Fruit fly (Drosophila melanogaster) ovary, adult (tissue): ENCODE results near the gene CG17272.

Source experiments
- CG17801 ChIP-seq: fragments of 200-800 bp; optimal IDR thresholded peaks from 2 replicates; lab custom pipeline; 2019; ENCODE audit warnings: missing biosample characterization, mild to moderate bottlenecking, missing genetic modification characterization, moderate library complexity; ENCODE audit not compliant: partially characterized antibody

Gene CG17272

DNA sequence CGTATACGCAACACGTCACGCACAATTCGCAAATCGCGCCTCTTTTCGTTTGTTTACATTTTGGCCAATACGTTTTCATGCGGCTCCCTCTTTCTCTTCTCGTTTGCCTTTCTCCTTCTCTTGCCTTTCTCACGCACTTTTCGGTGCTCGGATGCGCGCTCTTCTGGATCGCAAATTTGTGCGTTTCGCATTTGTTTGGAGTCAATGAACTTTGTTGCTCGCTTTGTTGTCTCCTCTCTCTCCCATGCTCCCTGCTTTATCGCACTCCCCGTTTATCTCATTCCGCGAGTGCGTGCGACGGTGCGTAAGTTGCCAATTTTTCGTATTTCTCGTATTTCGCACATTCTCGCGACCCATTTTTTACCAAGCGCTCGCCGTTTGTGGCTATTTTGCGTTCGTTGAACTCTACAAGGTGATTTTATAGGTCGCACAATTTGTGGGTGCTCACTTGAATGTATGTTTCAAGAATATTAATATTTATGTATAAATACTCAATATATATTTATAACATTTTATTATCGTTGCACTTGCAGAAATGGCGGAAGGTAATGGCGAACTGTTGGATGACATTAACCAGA, 32.7 kb downstream of the CG17272 start:
- no peak for TF ChIP-seq CG17801 (GFP tag; lab: Kevin White, UChicago)

DNA sequence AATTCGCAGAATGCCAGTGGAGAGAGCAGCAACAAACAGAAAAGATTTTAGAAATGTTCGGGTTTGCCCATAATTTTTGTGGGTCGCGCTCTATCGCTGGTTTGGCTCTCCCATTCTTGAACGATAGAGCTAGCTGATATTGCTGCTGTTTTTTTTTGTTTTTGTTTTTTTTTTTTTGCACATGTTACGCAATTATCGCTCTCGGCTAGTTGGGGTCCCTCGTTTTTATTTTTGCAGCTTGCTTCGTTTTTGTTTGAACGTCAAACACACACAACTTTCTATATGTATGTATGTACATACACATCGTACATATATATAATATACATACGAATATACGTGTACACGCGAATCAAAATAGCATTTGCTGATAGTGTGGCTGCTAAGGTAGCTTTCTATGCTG, 33.6 kb downstream of the CG17272 start:
- TF ChIP-seq CG17801 (GFP tag; lab: Kevin White, UChicago) = no peak

DNA sequence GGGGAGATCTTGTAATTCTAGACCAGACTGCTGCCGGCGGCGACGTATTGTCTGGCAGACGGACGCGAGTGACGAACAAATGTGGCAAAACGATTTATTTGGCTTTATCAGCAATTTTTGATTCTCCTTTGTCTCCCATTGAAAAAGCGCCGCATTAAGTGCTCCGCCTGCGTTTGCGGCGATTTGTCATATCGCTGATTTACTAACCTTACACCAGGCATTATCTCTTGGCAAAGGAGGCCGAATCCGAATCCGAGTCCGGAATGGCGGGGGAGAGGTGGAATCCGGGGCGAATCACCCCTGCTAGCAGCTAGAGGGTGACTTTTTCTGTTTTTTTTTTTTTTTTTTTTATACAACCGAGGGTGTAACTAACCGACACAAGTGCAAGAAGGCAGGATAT, 35.5 kb downstream of the CG17272 start:
- no peak for TF ChIP-seq CG17801 (GFP tag; lab: Kevin White, UChicago)

DNA sequence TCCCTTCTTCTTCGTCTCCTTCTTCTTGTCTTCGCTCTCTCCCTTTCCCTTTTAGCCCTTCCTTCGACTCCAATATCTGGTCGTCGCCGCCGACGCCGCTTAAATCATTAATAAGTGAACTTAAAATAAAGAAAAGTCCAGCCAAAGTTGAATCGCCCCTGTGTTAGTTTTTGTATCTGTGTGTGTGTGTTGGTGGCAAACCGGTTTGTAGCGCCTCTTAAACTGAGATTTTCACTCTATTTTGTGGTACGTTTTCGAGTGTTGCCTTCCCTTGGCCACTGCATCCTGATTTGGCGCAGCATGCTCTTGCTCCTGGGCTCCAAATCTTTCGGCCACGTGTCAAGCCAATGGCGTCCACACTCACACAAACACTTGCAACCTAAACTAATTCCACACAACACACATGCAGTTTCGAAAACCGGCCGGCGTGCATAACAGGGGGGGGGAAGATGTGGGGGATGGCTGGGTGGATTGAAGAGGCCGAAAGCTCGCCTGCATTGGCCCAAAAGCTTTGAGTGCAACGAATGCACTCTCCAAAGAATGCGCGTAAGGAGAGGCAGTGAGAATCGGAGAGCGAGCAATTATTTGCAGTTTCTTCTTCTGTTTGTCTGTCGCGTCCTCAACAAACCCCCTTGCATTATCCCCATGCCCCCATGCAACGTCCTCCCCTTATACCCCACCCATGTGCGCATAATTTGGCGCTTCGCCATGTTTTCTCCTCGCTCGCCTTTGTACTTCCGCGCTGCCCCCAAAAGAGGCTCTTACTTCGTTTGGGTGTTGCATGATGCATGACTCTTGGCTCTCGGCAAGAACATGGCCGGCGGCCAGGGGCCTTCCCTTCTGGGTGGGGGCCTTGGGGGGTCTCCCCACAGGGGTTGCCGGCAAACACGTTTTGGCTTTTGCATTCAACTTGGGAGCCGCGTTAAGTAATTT, 39.3 kb downstream of the CG17272 start:
- no peak for TF ChIP-seq CG17801 (GFP tag; lab: Kevin White, UChicago)

DNA sequence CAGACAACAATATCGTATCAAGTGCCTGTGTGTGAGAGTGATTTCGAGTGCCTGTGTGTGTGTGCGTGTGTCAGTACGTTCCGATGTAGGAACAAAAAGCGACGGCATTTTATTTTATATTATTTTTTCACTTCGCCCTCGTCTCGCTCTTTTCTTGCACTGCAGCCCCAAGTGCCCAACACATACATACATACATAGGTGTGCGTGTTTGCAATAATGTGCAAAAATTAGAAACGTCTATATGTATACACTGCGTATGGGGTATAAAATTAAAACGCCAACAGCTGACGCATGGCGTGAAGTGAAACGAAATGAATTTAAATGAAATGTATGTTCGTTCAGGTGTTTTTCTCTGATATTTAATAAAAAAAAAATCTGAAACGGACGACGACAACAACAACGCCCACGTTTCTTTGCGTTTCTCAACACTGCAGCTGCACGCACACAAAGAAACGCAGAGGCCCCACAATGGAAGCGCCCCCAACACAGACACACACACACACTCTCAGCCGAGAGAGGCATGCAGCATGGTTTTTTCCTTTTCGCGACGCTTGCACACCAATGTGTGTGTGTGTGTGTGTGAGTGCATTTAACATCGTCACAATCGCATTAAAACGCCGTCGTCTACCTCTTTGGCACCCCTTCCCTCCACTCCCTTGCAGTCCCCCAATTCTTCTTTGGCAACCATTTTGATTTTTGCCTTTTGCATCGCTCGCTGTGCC, 40.2 kb downstream of the CG17272 start:
- TF ChIP-seq CG17801 (GFP tag; lab: Kevin White, UChicago) = no peak

DNA sequence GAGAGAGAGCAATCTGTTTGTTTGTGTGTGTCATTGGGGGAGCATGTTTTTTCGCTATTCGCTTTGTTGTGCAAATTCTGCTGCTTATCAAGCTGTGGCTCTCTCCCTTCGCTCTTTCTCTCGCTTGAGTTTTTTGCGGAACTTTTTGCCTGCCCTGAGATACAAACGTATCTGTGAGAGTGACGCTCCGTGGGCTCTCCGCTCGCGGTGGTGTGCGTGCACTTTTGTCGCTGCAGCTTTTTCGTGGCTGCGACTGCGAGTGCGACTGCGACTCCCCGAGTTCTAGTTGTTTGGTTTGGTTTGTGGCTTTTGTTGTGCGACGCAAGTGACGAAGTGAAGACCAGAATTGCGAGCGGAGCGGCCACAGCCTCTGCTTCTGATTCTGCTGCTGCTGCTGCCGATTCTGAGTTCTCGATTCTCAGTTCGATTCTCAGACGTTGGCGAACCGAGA, 41.4 kb downstream of the CG17272 start:
- TF ChIP-seq CG17801 (GFP tag; lab: Kevin White, UChicago) = peak; percentile 96

DNA sequence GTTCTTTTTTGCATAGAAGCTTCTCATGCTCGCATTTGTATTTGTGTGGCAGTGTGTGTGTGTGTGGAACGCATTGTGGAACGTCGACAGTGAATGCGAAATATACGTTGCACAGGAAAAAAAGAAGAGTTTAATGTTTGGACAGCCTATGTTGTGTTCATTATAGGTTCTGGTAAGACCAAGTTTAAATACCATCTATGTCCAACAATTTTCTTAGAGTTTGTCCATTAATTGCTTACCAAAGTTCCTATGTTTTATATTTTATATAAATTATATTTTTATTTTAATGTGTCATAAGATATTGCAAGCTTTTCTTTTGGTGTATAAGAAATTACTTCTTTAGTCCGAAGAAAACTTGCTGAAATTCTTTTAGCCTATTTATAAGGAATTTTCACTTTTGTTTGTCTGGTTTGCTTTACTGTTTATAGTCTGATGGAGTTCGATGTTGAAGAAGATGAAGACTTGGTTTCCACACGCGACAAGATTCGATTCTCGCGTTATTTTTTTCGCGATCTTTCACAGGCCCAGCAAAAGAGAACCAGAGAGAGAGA, 41.9 kb downstream of the CG17272 start:
- TF ChIP-seq CG17801 (GFP tag; lab: Kevin White, UChicago) = no peak

DNA sequence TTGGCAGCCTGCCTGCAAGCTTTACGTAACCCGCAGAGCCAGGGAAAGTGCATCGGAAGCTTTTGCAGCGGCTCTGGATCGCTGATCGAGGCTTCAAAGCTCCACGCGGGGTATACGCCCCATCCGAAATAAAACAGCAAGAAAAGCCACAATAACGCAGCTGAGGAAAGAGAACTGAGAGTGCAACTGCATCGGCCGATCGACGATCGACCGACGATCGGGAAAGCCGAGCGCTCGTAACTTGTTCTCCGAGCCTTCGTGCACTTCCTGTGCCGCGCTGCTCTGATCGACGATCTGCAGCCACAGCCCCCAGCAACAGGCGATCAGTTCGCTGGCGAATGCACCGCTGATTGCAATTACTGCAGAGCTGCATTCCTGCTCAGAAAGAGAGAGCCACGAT, 44.1 kb downstream of the CG17272 start:
- peak; percentile 50 for TF ChIP-seq CG17801 (GFP tag; lab: Kevin White, UChicago)

DNA sequence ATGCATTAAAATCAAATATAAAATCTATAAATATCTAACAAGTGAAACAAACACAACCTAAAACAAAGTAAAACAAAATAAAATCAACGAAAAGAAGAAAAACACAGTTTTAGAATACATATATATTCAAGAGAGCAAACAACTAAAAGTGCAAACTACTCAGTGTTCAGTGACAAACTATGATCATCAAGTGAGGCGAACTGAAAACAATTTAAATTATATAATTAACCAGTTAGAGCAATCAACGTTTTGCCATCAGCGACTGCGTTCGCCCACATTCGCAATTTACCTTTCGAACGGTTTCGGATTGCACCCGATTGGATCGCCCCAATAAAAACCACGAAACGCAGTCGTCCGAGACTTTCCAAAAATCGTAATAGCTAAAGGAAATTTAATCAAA, 44.5 kb downstream of the CG17272 start:
- TF ChIP-seq CG17801 (GFP tag; lab: Kevin White, UChicago) = no peak

DNA sequence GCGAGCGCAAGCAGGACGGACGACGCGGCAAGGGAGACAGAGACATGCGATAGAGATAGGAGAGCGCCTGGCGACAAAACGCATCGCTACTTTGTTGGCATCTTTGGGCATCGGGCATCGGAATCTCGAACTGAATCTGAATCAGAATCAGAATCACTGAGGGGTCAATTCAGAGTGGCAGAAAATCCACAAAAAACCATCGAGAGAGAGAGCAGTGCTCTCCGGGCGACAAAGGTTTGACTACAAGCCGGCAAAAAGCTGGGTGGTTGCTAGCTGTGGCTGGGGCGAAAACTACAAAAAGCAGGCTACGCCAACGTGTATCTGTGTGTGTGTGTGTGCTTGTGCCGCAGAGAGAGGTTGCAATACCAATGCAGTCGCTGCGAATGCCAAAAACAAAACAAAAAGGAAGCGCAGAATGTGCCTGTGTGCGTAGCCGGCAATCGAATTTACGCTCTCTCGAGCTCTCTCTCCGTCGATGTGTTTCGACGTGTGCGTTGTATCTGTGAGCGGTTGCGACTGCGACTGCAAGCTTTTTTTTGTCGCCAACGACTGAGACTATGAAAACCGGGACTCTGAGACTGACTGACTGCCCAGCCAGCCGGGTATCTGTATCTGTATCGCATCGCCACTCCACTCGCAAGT, 45.6 kb downstream of the CG17272 start:
- peak; percentile 99 for TF ChIP-seq CG17801 (GFP tag; lab: Kevin White, UChicago)

DNA sequence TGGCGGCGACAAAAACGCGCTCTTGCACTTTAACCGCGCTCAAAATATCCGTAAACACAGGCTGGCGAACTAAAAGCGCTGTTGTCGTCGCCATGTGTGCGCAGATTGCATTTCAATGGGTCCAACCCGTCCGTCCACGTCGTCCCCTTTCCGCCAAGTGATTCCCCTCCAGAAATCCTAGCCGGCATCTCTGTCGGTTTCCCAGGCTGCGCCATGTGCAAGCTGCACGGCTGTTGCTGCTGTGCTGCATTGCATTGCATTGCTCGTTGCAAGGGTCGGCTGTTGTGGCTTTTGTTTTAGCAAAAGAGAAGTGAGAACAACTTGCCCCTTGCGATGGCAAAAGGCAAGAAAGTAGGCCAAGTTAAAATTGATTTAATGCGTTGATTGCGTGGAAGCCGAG, 49.9 kb downstream of the CG17272 start:
- TF ChIP-seq CG17801 (GFP tag; lab: Kevin White, UChicago) = no peak
